Fruit fly (Drosophila melanogaster): ENCODE results near the gene CG17192.
A peak's percentile ranks its signal among the peaks of the same experiment; 100 is the strongest.

CG17192 gene

dm6 chr3R:26989802-26990509, 28.1 kb downstream of the CG17192 start, which contains the start of gene CG31076 (continued):
- TF ChIP-seq corto (GFP tag; optimal IDR thresholded peaks at IDR 0.05) (peak; percentile 39), cas (GFP tag; IDR thresholded peaks at IDR 0.05) (0 out of 2 replicates have a peak, but pooled peaks have one; percentile 19), az2 (GFP tag; optimal IDR thresholded peaks at IDR 0.05) (peak; percentile 6), org-1 (GFP tag; optimal IDR thresholded peaks at IDR 0.05) (no peak), grau (tag; optimal IDR thresholded peaks at IDR 0.05) (no peak), CG6689 (GFP tag; IDR thresholded peaks at IDR 0.05) (peak; percentile 31; the same call in 1 of the 2 replicates), Sox102F (GFP tag; optimal IDR thresholded peaks at IDR 0.05) (peak; percentile 53), CG2678 (tag; optimal IDR thresholded peaks at IDR 0.05) (peak; percentile 70), run (tag; optimal IDR thresholded peaks at IDR 0.05) (peak; percentile 30), CG5180 (GFP tag; optimal IDR thresholded peaks at IDR 0.05) (peak; percentile 28), gem (tag; optimal IDR thresholded peaks at IDR 0.05) (peak; percentile 55), sug (tag; optimal IDR thresholded peaks at IDR 0.05) (no peak), zfh2 (GFP tag; optimal IDR thresholded peaks at IDR 0.05) (no peak), exex (tag; optimal IDR thresholded peaks at IDR 0.05) (peak; percentile 65), Dek (tag; optimal IDR thresholded peaks at IDR 0.05) (peak; percentile 7), ranshi (GFP tag; IDR thresholded peaks at IDR 0.05) (no peak), ttk (GFP tag; IDR thresholded peaks at IDR 0.05) (0 out of 2 replicates have a peak, but pooled peaks have one; percentile 7), lbe (GFP tag; optimal IDR thresholded peaks at IDR 0.05) (peak; percentile 78), odd (GFP tag; optimal IDR thresholded peaks at IDR 0.05) (peak; percentile 22), Nf-YC (tag; optimal IDR thresholded peaks at IDR 0.05) (peak; percentile 31), CG17385 (GFP tag; optimal IDR thresholded peaks at IDR 0.05) (peak; percentile 6), CG14667 (GFP tag; IDR thresholded peaks at IDR 0.05) (peak; percentile 19; the same call in 1 of the 2 replicates), Oli (tag; optimal IDR thresholded peaks at IDR 0.05) (peak; percentile 34), Lhr (GFP tag; optimal IDR thresholded peaks at IDR 0.05) (no peak), D19A (tag; optimal IDR thresholded peaks at IDR 0.05) (peak; percentile 86), sob (GFP tag; IDR thresholded peaks at IDR 0.05) (no peak), CG15514 (GFP tag; optimal IDR thresholded peaks at IDR 0.05) (peak; percentile 30), Eip74EF (GFP tag; optimal IDR thresholded peaks at IDR 0.05) (peak in 1 of 2 experiments; percentile 12), CG18599 (GFP tag; optimal IDR thresholded peaks at IDR 0.05) (peak; percentile 41), CG10543 (GFP tag; optimal IDR thresholded peaks at IDR 0.05) (peak; percentile 47), E2f1 (GFP tag; IDR thresholded peaks at IDR 0.05) (peak; percentile 32; the same call in 1 of the 2 replicates), Sry-δ (GFP tag; optimal IDR thresholded peaks at IDR 0.05) (no peak), Blimp-1 (GFP tag; optimal IDR thresholded peaks at IDR 0.05) (peak; percentile 35), dysf (GFP tag; IDR thresholded peaks at IDR 0.05) (peak; percentile 43; the same call in 1 of the 3 replicates), mam (GFP tag; optimal IDR thresholded peaks at IDR 0.05) (peak; percentile 9), fd102C (GFP tag; optimal IDR thresholded peaks at IDR 0.05) (no peak), seq (GFP tag; IDR thresholded peaks at IDR 0.05) (no peak), slbo (GFP tag; IDR thresholded peaks at IDR 0.05) (no peak), CG10979 (tag; optimal IDR thresholded peaks at IDR 0.05) (peak; percentile 91), nmo (GFP tag; optimal IDR thresholded peaks at IDR 0.05) (peak; percentile 28), HLH3B (GFP tag; IDR thresholded peaks at IDR 0.05) (peak; percentile 42), CG30403 (GFP tag; optimal IDR thresholded peaks at IDR 0.05) (peak; percentile 35), dmrt11E (tag; optimal IDR thresholded peaks at IDR 0.05) (no peak), MTF-1 (GFP tag; optimal IDR thresholded peaks at IDR 0.05; ENCODE audit: borderline replicate concordance) (no peak), CG11695 (GFP tag; IDR thresholded peaks at IDR 0.05) (0 out of 3 replicates have a peak, but pooled peaks have one; percentile 35), chinmo (GFP tag; IDR thresholded peaks at IDR 0.05; ENCODE audit: partially characterized antibody) (0 out of 4 replicates have a peak, but pooled peaks have one; percentile 57), prd (optimal IDR thresholded peaks at IDR 0.05) (no peak), prd (GFP tag; IDR thresholded peaks at IDR 0.05) (peak; percentile 37; the same call in 1 of the 3 replicates)
